Worm (Caenorhabditis elegans) whole organism, mixed stage, embryonic: ENCODE data around the gene amt-2.

Experiments
- M03D4.4 ChIP-seq: sonication (generic microtip); optimal IDR thresholded peaks from 2 replicates; lab custom pipeline; 2017; ENCODE audit warnings: mild to moderate bottlenecking, missing genetic modification characterization, missing compliant biosample characterization
- bed-3 ChIP-seq: fragments of 200-800 bp; sonication (Bioruptor generic); optimal IDR thresholded peaks from 3 replicates; lab custom pipeline; 2018; ENCODE audit warnings: mild to moderate bottlenecking, missing genetic modification characterization, moderate library complexity, missing compliant biosample characterization
- blmp-1 ChIP-seq: fragments of 150-350 bp; optimal IDR thresholded peaks from 2 replicates; lab custom pipeline; 2014; ENCODE audit warnings: missing biosample characterization, missing genetic modification characterization
- ceh-39 ChIP-seq: fragments of 150-350 bp; optimal IDR thresholded peaks from 2 replicates; lab custom pipeline; 2014; ENCODE audit warnings: missing biosample characterization, missing genetic modification characterization
- ceh-43 ChIP-seq: fragments of 200-800 bp; sonication (Bioruptor generic); optimal IDR thresholded peaks from 2 replicates; lab custom pipeline; 2018; ENCODE audit warnings: mild to moderate bottlenecking, missing genetic modification characterization, moderate library complexity, missing compliant biosample characterization
- ceh-83 ChIP-seq: fragments of 200-800 bp; sonication (Bioruptor generic); optimal IDR thresholded peaks from 2 replicates; lab custom pipeline; 2018; ENCODE audit warnings: mild to moderate bottlenecking, missing genetic modification characterization, missing compliant biosample characterization
- ces-1 ChIP-seq: fragments of 150-350 bp; optimal IDR thresholded peaks from 2 replicates; lab custom pipeline; 2014; ENCODE audit warnings: missing biosample characterization, missing genetic modification reagents, missing genetic modification characterization
- cnd-1 ChIP-seq: fragments of 200-800 bp; sonication (Bioruptor generic); optimal IDR thresholded peaks from 2 replicates; lab custom pipeline; 2018; ENCODE audit warnings: mild to moderate bottlenecking, missing genetic modification characterization, missing compliant biosample characterization
- elt-1 ChIP-seq: sonication (generic microtip); optimal IDR thresholded peaks from 2 replicates; lab custom pipeline; 2017; ENCODE audit warnings: missing genetic modification characterization, mild to moderate bottlenecking, missing compliant biosample characterization, antibody characterized with exemption, moderate library complexity, borderline replicate concordance; ENCODE audit not compliant: insufficient read depth
- elt-3 ChIP-seq: fragments of 150-350 bp; optimal IDR thresholded peaks from 2 replicates; lab custom pipeline; 2014; ENCODE audit warnings: missing biosample characterization, missing genetic modification characterization
- flh-1 ChIP-seq: fragments of 200-800 bp; sonication (Bioruptor generic); optimal IDR thresholded peaks from 2 replicates; lab custom pipeline; 2018; ENCODE audit warnings: mild to moderate bottlenecking, missing genetic modification characterization, moderate library complexity, missing compliant biosample characterization
- ham-2 ChIP-seq: fragments of 200-800 bp; sonication (Bioruptor generic); optimal IDR thresholded peaks from 2 replicates; lab custom pipeline; 2018; ENCODE audit warnings: mild to moderate bottlenecking, missing genetic modification characterization, missing compliant biosample characterization
- hlh-1 ChIP-seq: fragments of 150-350 bp; optimal IDR thresholded peaks from 2 replicates; lab custom pipeline; 2014; ENCODE audit warnings: missing biosample characterization, missing genetic modification reagents, missing genetic modification characterization
- lin-13 ChIP-seq: fragments of 150-350 bp; optimal IDR thresholded peaks from 2 replicates; lab custom pipeline; 2014; ENCODE audit warnings: missing biosample characterization, missing genetic modification characterization
- lin-32 ChIP-seq: fragments of 200-800 bp; sonication (Bioruptor generic); optimal IDR thresholded peaks from 2 replicates; lab custom pipeline; 2018; ENCODE audit warnings: mild to moderate bottlenecking, missing genetic modification characterization, missing compliant biosample characterization
- lsy-2 ChIP-seq: fragments of 150-350 bp; optimal IDR thresholded peaks from 2 replicates; lab custom pipeline; 2014; ENCODE audit warnings: missing biosample characterization, missing genetic modification characterization
- mab-5 ChIP-seq: fragments of 150-350 bp; optimal IDR thresholded peaks from 2 replicates; lab custom pipeline; 2014; ENCODE audit warnings: missing biosample characterization, missing genetic modification characterization
- mep-1 ChIP-seq: fragments of 150-350 bp; optimal IDR thresholded peaks from 2 replicates; lab custom pipeline; 2017; ENCODE audit warnings: missing biosample characterization, missing genetic modification reagents, missing genetic modification characterization, inconsistent platforms
- nhr-12 ChIP-seq: fragments of 150-350 bp; optimal IDR thresholded peaks from 2 replicates; lab custom pipeline; 2014; ENCODE audit warnings: missing biosample characterization, missing genetic modification characterization
- nhr-2 ChIP-seq: fragments of 150-350 bp; optimal IDR thresholded peaks from 2 replicates; lab custom pipeline; 2014; ENCODE audit warnings: missing biosample characterization, missing genetic modification characterization
- nhr-237 ChIP-seq: fragments of 150-350 bp; optimal IDR thresholded peaks from 2 replicates; lab custom pipeline; 2014; ENCODE audit warnings: missing biosample characterization, missing genetic modification characterization
- nhr-28 ChIP-seq: fragments of 150-350 bp; optimal IDR thresholded peaks from 2 replicates; lab custom pipeline; 2014; ENCODE audit warnings: missing biosample characterization, missing genetic modification characterization
- nhr-76 ChIP-seq: sonication (generic microtip); optimal IDR thresholded peaks from 2 replicates; lab custom pipeline; 2017; ENCODE audit warnings: missing biosample characterization, missing genetic modification characterization
- pha-4 ChIP-seq: fragments of 150-350 bp; optimal IDR thresholded peaks from 2 replicates; lab custom pipeline; 2018; ENCODE audit warnings: missing biosample characterization, missing genetic modification reagents, missing genetic modification characterization
- sem-2 ChIP-seq: fragments of 200-800 bp; sonication (Bioruptor generic); optimal IDR thresholded peaks from 2 replicates; lab custom pipeline; 2018; ENCODE audit warnings: mild to moderate bottlenecking, missing genetic modification characterization, missing compliant biosample characterization
- snpc-4 ChIP-seq: fragments of 150-350 bp; optimal IDR thresholded peaks from 2 replicates; lab custom pipeline; 2014; ENCODE audit warnings: missing biosample characterization, missing genetic modification characterization
- sptf-1 ChIP-seq: sonication (generic microtip); optimal IDR thresholded peaks from 2 replicates; lab custom pipeline; 2017; ENCODE audit warnings: mild to moderate bottlenecking, missing genetic modification characterization, moderate library complexity, missing compliant biosample characterization
- tbx-8 ChIP-seq: fragments of 200-800 bp; sonication (Bioruptor generic); optimal IDR thresholded peaks from 2 replicates; lab custom pipeline; 2018; ENCODE audit warnings: mild to moderate bottlenecking, missing genetic modification characterization, moderate library complexity, missing compliant biosample characterization
- unc-120 ChIP-seq: sonication (generic microtip); optimal IDR thresholded peaks from 2 replicates; lab custom pipeline; 2017; ENCODE audit warnings: missing genetic modification characterization, missing compliant biosample characterization; ENCODE audit not compliant: poor library complexity, severe bottlenecking
- unc-39 ChIP-seq: fragments of 150-350 bp; optimal IDR thresholded peaks from 2 replicates; lab custom pipeline; 2014; ENCODE audit warnings: missing biosample characterization, missing genetic modification characterization
- unc-62 ChIP-seq: fragments of 150-350 bp; optimal IDR thresholded peaks from 2 replicates; lab custom pipeline; 2014; ENCODE audit warnings: missing biosample characterization, missing genetic modification reagents, missing genetic modification characterization
- zip-8 ChIP-seq: fragments of 150-350 bp; optimal IDR thresholded peaks from 2 replicates; lab custom pipeline; 2014; ENCODE audit warnings: missing biosample characterization, missing genetic modification characterization
- ztf-11 ChIP-seq: fragments of 150-350 bp; optimal IDR thresholded peaks from 2 replicates; lab custom pipeline; 2014; ENCODE audit warnings: missing biosample characterization, missing genetic modification characterization

Gene amt-2

DNA sequence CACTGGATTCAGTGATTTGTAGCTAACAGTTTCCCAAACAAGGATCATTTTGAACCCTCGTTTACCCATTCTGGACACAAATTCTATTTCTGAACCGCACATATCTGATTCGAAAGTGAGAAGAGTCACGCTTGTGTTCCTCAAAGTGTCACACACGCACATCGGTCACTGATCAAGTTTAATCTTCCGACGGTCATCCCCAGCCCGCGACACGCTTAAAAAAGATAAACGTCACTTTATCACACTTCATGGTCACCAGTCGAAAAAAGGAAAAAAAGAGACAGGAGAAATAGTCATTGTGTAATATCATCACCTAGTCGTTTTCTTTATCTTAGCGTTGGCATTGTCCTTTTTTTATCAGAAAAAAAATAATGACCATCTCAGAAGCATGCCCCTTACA, 35.5 kb downstream of the amt-2 start:
- no peak for TF ChIP-seq nhr-28 (tag; lab: Kevin White, UChicago)
- TF ChIP-seq snpc-4 (tag; lab: Kevin White, UChicago), result no peak
- no peak for TF ChIP-seq ham-2 (GFP tag; lab: Kevin White, UChicago)
- TF ChIP-seq cnd-1 (tag; lab: Kevin White, UChicago), result no peak
- TF ChIP-seq blmp-1 (tag; lab: Kevin White, UChicago), result no peak
- no peak for TF ChIP-seq elt-3 (tag; lab: Kevin White, UChicago)
- no peak for TF ChIP-seq flh-1 (GFP tag; lab: Kevin White, UChicago)
- no peak for TF ChIP-seq sem-2
- no peak for TF ChIP-seq nhr-237 (tag; lab: Kevin White, UChicago)
- TF ChIP-seq ceh-43 (GFP tag; lab: Kevin White, UChicago), result no peak
- no peak for TF ChIP-seq unc-39 (tag; lab: Kevin White, UChicago)
- TF ChIP-seq nhr-12 (tag; lab: Kevin White, UChicago), result no peak
- no peak for TF ChIP-seq pha-4 (tag; lab: Kevin White, UChicago)
- TF ChIP-seq unc-120 (tag; lab: Kevin White, UChicago), result no peak
- TF ChIP-seq elt-1 (tag; lab: Kevin White, UChicago), result no peak
- TF ChIP-seq sptf-1 (tag; lab: Kevin White, UChicago), result no peak
- TF ChIP-seq nhr-76 (tag; lab: Kevin White, UChicago), result no peak
- TF ChIP-seq unc-62 (GFP tag; lab: Kevin White, UChicago), result no peak
- TF ChIP-seq tbx-8 (GFP tag; lab: Kevin White, UChicago), result no peak

DNA sequence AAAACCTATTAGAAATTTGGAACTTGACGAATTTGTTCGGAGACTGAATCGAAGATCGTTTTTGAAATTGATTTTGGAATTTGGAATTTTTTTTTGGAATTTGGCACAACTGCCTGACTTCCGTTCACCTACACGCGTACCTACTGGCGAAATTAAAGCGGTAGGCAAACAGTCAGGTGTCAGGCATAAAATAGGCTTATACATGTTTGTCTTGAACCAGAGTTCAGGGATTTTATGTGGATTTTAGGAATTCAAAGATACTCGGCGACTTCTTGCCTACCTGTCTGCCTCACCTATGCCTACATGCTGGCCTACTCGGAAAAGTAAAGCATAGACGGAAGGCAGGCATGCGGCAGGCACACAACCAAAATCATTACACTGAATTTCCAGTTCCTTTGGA, 36.2 kb downstream of the amt-2 start:
- TF ChIP-seq lin-32 (GFP tag; lab: Kevin White, UChicago) (no peak), nhr-237 (tag; lab: Kevin White, UChicago) (no peak), ceh-39 (no peak), hlh-1 (tag; lab: Kevin White, UChicago) (no peak), elt-1 (tag; lab: Kevin White, UChicago) (no peak), tbx-8 (GFP tag; lab: Kevin White, UChicago) (no peak), snpc-4 (tag; lab: Kevin White, UChicago) (no peak), sem-2 (no peak), sptf-1 (tag; lab: Kevin White, UChicago) (no peak), ceh-83 (no peak), ceh-43 (GFP tag; lab: Kevin White, UChicago) (no peak), lsy-2 (tag; lab: Kevin White, UChicago) (no peak), zip-8 (tag; lab: Kevin White, UChicago) (no peak)

DNA sequence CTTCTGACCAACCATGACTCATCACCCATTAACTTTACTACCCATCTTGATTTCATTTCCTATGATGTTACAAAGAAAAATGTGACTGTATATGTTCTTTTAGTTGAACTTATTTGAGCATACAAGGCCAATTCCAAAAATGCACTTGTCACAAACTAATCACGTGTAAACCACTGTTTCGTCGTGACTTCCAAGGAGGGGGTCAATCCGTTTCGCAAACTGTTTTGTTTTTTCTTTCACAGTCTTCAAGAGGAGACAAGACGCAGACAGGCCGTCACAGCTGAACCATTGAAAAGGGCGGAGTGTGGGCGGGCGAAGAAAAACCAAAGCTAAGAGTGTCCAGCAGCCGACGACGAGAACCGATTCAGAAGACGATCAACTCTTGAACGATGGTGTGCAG, 36.9 kb downstream of the amt-2 start, which contains the start of gene C39E9.8:
Gene C39E9.8, plus strand, starts transcription at position 328 of the 400 bp plus-strand sequence.
- TF ChIP-seq zip-8 (tag; lab: Kevin White, UChicago) (no peak), cnd-1 (tag; lab: Kevin White, UChicago) (no peak)

DNA sequence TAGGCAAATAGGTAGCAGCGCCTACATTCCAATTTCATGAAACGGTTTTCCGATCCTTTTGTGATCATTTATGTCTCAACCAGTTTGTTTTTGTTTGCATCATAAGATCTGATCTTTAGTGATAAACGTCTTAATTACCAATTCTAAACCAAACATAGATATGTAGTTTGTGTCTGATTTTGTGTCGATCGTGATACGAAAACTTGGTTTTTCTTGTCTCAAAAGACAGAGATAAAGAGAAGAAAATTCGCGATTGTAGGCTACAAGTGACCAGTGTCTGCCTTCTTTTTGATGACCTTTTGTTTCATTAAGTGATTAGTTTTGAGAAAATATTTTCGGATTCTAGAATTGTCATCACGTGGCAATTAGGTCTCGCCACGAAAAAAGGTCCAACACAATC, 38.0 kb downstream of the amt-2 start:
- TF ChIP-seq mab-5 (no peak), ces-1 (GFP tag; lab: Kevin White, UChicago) (no peak), ceh-83 (no peak), unc-62 (GFP tag; lab: Kevin White, UChicago) (no peak), nhr-2 (no peak), lin-13 (no peak), nhr-12 (tag; lab: Kevin White, UChicago) (no peak), bed-3 (GFP tag; lab: Kevin White, UChicago) (no peak), nhr-28 (tag; lab: Kevin White, UChicago) (no peak), snpc-4 (tag; lab: Kevin White, UChicago) (no peak), pha-4 (tag; lab: Kevin White, UChicago) (no peak), mep-1 (tag; lab: Kevin White, UChicago) (no peak), sem-2 (no peak)
- TF ChIP-seq, all 35 proteins: peak for 0

DNA sequence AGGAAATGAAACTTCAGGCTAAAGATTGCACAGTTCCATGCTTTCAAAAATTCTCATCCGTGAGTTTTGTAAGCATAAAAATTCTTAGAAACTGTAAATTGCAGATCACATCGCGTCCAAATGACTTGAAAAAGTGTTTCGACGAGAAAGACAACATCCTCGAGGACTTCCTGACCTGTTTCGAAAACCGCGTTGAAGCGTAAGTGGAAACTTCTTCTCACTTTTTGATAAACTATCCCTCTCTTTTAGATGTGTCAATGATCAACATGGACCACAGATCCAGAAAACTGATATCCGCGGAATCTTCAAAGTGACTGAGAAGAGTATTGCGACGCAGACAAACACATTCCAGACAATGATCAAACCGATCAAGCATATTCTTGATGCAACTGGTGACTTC, 38.7 kb downstream of the amt-2 start:
- TF ChIP-seq nhr-28 (tag; lab: Kevin White, UChicago) (no peak), zip-8 (tag; lab: Kevin White, UChicago) (no peak), mep-1 (tag; lab: Kevin White, UChicago) (no peak), ceh-43 (GFP tag; lab: Kevin White, UChicago) (no peak), unc-62 (GFP tag; lab: Kevin White, UChicago) (no peak), ztf-11 (tag; lab: Kevin White, UChicago) (no peak), hlh-1 (tag; lab: Kevin White, UChicago) (no peak), nhr-237 (tag; lab: Kevin White, UChicago) (no peak), unc-39 (tag; lab: Kevin White, UChicago) (no peak), sptf-1 (tag; lab: Kevin White, UChicago) (no peak), M03D4.4 (no peak), nhr-12 (tag; lab: Kevin White, UChicago) (no peak), elt-3 (tag; lab: Kevin White, UChicago) (no peak)
- TF ChIP-seq, all 35 proteins: peak for 0
